Worm (Caenorhabditis elegans) whole organism, L3 larva: Measurements from ENCODE around the gene R04B3.2.

Experiments used
- ama-1 ChIP-seq: fragments of 150-350 bp; optimal IDR thresholded peaks from 2 replicates; lab custom pipeline; 2018
- ceh-16 ChIP-seq: sonication (generic microtip); optimal IDR thresholded peaks from 2 replicates; lab custom pipeline; 2017; ENCODE audit warnings: missing biosample characterization, missing genetic modification characterization
- ceh-28 ChIP-seq: fragments of 150-350 bp; optimal IDR thresholded peaks from 2 replicates; lab custom pipeline; 2014; ENCODE audit warnings: missing biosample characterization, missing genetic modification reagents, missing genetic modification characterization
- jun-1 ChIP-seq: fragments of 150-350 bp; optimal IDR thresholded peaks from 2 replicates; lab custom pipeline; 2014; ENCODE audit warnings: missing biosample characterization, missing genetic modification reagents, missing genetic modification characterization
- lin-39 ChIP-seq: fragments of 150-350 bp; optimal IDR thresholded peaks from 2 replicates; lab custom pipeline; 2018; ENCODE audit warnings: missing biosample characterization, missing genetic modification reagents, missing genetic modification characterization
- nhr-28 ChIP-seq: fragments of 150-350 bp; optimal IDR thresholded peaks from 2 replicates; lab custom pipeline; 2014; ENCODE audit warnings: missing biosample characterization, missing genetic modification characterization
- nhr-77 ChIP-seq: fragments of 150-350 bp; optimal IDR thresholded peaks from 2 replicates; lab custom pipeline; 2014; ENCODE audit warnings: missing biosample characterization, missing genetic modification characterization
- snpc-4 ChIP-seq: fragments of 150-350 bp; optimal IDR thresholded peaks from 2 replicates; lab custom pipeline; 2014; ENCODE audit warnings: missing biosample characterization, missing genetic modification characterization
- tbx-2 ChIP-seq: sonication (generic microtip); optimal IDR thresholded peaks from 2 replicates; lab custom pipeline; 2016; ENCODE audit warnings: mild to moderate bottlenecking, missing genetic modification characterization, missing compliant biosample characterization
- unc-62 ChIP-seq: fragments of 150-350 bp; sonication (generic microtip); optimal IDR thresholded peaks from 4 replicates; lab custom pipeline; 2014; ENCODE audit warnings: missing biosample characterization, missing genetic modification reagents, missing genetic modification characterization

DNA sequence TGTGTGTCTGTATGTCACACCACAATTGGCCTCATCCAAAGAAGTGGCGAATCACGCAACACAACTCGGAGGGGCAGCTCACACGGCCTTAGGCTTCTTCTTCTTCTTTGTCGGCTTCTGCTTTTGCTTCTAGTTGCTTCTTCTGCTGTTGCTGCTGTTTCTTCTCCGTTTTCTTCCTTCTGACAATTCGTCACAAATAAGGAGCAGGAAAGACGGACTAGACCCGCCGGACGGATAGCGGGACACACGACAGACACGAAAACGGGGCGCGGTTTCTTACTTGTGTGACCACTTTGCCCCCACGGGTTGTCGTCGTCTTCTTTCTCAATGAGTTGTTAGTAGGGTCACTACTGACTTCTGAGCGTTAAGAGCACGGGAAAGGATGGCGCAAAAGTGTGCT is 17.4 kb downstream of the R04B3.2 start:
- TF ChIP-seq ceh-28 (tag; lab: Kevin White, UChicago) (no peak), ceh-16 (tag; lab: Kevin White, UChicago) (no peak), jun-1 (tag; lab: Kevin White, UChicago) (no peak), nhr-28 (tag; lab: Kevin White, UChicago) (no peak), nhr-77 (tag; lab: Kevin White, UChicago) (no peak), tbx-2 (tag; lab: Kevin White, UChicago) (no peak), unc-62 (GFP tag; lab: Kevin White, UChicago) (no peak), snpc-4 (tag; lab: Kevin White, UChicago) (no peak), ama-1 (lab: Kevin White, UChicago) (no peak), lin-39 (tag; lab: Kevin White, UChicago) (no peak)
